Worm (Caenorhabditis elegans) whole organism, late embryonic: ENCODE data around the gene Y49F6C.7.

Experiments
- ama-1 ChIP-seq: fragments of 150-350 bp; optimal IDR thresholded peaks from 2 replicates; lab custom pipeline; 2014
- elt-2 ChIP-seq: sonication (generic microtip); optimal IDR thresholded peaks from 2 replicates; lab custom pipeline; 2016; ENCODE audit warnings: missing genetic modification reagents, missing genetic modification characterization, missing compliant biosample characterization
- hlh-13 ChIP-seq: fragments of 200-800 bp; sonication (Bioruptor generic); optimal IDR thresholded peaks from 2 replicates; lab custom pipeline; 2018; ENCODE audit warnings: mild to moderate bottlenecking, missing genetic modification characterization, missing compliant biosample characterization
- hlh-15 ChIP-seq: sonication (generic microtip); optimal IDR thresholded peaks from 2 replicates; lab custom pipeline; 2016; ENCODE audit warnings: missing genetic modification characterization, missing compliant biosample characterization
- nfya-1 ChIP-seq: sonication (generic microtip); optimal IDR thresholded peaks from 2 replicates; lab custom pipeline; 2017; ENCODE audit warnings: missing genetic modification characterization, mild to moderate bottlenecking, missing compliant biosample characterization, antibody characterized with exemption, moderate library complexity
- nhr-11 ChIP-seq: fragments of 150-350 bp; optimal IDR thresholded peaks from 2 replicates; lab custom pipeline; 2014; ENCODE audit warnings: missing biosample characterization, missing genetic modification characterization
- unc-42 ChIP-seq: sonication (generic microtip); optimal IDR thresholded peaks from 2 replicates; lab custom pipeline; 2016; ENCODE audit warnings: missing genotype, missing genetic modification characterization, missing compliant biosample characterization

DNA sequence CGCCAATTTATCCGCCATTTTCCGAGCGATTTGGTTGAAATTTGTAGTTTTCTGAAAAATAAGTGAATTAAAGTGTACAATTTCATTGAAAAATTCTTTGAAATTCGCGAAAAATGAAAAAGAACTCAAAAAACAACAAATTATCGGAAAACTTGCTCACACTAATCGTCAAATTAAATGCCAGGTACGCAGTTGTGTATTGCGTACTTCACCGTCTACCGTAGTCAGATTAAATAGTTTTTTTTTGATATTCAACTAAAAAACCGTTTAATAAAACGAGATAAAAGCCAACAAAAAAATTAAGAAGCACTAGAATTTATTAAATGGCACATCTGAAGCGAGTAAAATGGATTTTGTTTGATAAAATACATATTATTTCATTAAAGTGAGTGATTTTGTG is 23.1 kb downstream of the Y49F6C.7 start, which contains the start of gene bath-28:
- TF ChIP-seq ama-1 (lab: Kevin White, UChicago) (no peak), unc-42 (tag; lab: Kevin White, UChicago) (no peak), hlh-13 (no peak), nfya-1 (tag; lab: Kevin White, UChicago) (no peak), elt-2 (no peak), hlh-15 (tag; lab: Kevin White, UChicago) (no peak), nhr-11 (tag; lab: Kevin White, UChicago) (no peak)
